Fruit fly (Drosophila melanogaster): ENCODE measurements around the gene CG8492.

The CG8492 gene

DNA sequence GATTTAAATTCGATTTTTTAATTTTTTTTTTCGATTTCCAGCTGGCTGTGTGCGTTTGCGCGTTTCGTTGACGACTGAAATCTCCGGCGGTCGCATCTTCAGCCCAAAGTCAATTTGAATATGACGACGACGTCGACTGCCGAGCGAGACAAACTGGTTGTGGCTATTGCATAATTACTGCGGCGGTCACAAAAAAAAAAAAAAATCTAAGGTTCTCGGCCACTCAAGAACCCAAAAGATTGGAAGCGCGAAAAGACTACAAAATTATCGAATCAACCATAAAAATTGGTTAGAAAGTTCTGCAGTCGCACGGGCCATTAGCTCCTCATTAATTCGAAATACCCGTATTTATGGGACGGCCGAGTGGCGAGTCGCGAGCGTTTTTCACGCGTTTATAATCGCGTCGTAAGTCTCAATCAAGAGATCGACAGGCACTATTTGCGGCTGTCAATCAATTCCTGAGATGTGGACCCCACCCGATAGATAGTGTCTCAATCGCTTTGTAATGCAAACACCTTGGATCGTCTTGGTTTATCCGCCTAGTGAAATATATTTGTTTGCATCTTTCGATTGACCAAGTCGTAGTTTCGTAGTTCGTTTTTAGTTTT lies at the start of gene CG8492:
Gene CG8492 (minus strand): TSS at position 51 of the 608 bp plus-strand sequence.
- TF ChIP-seq noc (tag; optimal IDR thresholded peaks at IDR 0.05), result no peak

DNA sequence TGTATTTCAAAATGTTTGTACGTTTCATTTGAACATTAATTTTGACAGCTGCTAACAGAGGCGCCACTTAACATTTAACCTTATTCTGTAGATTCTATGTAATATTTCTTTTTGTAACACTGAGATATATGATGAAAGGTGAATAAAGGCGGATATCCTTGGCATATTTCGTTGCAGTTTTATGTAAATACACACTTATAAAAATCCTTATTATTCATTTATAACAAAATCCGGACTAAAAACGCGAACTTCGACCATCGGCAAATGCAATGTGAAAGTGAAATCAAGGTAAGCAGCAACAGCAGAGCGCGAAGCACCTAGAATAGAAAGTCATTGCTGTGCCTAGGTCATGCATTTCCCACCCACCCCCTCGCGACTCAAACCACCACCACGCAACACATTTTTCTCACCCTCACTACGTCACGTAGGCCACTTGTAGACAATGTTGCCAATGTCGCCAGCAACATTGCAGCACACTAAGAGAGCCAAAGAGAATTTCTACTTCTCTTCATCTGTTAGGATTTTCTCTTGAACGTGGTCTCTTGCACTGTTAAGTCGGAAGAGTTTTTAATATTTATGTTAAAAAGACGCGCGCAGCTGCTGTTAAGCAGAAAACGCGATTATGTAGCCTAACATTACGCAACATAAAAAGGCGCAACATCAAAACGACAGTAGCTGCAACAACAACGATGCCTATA lies 49.5 kb upstream of the CG8492 start:
- no peak for TF ChIP-seq noc (tag; optimal IDR thresholded peaks at IDR 0.05)

DNA sequence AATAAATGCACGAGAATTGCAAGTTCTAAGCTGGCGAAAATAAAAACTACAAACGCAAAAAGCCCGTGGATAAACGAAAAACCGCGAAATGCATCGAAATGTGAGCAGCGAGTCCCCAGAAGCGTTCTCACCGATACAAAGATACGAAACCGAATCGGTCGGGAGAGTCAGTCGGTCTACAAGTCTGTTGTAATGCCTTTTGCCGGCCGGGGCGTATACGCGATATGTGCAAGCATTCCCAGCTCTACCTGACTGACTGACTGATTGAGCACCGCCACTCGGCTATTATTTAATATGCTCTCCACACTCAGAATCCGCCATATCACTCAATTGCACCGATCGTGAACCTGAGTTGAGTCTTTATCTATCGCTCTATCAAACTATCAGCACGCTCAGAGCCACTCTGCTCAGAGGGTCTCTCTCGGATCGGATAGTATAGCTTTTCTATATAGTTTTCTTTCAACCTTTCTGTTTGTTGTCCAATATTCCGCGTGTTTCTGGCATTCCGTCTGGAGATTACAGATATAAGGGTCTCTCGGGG lies 43.4 kb upstream of the CG8492 start, which contains the start of gene Clk:
Gene Clk (minus strand): TSS at position 239 of the 541 bp plus-strand sequence.
- TF ChIP-seq noc (tag; optimal IDR thresholded peaks at IDR 0.05), result no peak

DNA sequence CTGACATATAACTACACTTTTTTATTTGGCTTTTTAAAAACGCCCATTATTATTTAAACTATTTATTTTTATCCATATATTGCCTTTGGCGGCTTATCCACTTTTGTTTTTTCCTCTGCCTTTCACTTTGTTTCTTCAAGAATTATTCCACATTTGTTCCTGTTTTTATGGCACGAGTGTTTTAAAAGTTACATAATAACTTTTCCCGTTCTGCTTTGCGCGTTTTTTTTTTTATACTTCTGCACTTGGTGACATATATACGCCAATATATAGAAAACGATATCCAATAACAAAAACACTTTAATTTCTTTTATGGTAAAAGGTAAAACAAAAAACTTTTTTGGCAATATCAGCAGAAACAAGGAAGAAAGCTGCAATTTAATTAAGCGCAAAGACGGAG lies 42.7 kb upstream of the CG8492 start:
- no peak for TF ChIP-seq noc (tag; optimal IDR thresholded peaks at IDR 0.05)

DNA sequence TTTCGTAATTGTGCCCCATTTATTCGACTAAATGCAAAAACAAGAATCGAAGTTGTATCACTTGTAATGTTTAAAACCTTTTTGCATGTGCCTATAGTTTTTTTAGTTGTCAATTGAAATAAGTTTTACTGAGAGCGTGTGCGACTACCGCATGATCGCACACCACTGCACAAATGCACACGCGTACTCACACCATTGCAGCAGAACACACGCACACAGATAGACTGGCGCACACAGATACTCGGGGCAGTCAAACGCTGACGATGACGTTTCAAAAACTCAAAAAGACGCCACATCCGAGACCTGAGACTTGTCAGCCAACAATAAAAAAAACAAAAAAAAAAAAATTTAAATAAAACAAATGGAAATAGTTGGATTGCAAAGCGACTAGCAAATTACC lies 41.5 kb upstream of the CG8492 start:
- TF ChIP-seq noc (tag; optimal IDR thresholded peaks at IDR 0.05), result no peak

DNA sequence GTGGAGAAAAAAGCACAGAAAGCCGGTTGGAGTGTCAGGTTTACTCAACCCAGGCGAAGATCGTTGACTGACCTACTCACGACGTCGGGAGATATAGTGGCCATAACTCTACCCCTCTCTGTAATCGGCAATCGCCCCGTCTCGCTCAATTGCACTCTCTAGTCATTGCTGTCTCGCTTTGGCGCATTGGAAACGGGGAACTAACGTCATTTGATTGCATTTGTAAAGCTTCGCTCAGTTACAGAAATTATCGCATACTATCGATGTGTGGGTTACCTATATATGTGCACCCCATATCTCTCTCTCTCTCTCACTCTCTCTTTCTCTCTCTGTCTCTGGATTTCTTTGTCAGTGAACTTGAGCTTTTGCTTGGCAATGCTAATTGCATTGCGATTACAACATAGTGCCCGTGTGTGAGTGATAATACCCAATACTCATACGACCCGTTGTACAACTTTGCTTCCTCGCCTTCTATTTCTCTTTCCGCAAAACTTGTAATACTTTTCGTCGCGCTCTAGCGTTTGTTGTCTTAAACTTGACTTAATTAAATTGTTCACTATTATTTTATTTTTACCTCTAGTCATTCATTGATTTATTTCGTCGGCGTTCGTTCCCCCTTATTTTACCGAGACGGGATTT lies 40.3 kb upstream of the CG8492 start:
- no peak for TF ChIP-seq noc (tag; optimal IDR thresholded peaks at IDR 0.05)

DNA sequence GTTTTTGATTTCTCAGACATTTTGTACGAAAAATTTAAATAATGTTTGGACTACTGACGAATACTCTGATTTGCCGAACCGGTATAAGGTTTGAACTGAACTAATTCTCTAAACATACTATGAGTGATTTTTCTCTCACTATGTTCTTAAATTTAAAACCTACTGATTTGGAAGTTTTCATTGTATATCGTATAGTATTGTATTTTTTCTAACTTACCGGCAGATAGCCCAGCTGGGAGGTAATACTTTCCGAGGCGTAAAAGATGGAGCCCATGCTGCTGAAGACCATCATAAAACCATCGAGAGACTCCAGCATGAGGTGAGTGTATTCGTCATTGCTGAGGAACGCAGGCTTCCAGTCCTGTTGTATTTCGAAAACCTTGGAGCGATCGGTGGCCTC lies 36.3 kb upstream of the CG8492 start, which contains the start of gene CG32371:
Gene CG32371 (minus strand): TSS at position 101 of the 400 bp plus-strand sequence.
- TF ChIP-seq noc (tag; optimal IDR thresholded peaks at IDR 0.05), result no peak

DNA sequence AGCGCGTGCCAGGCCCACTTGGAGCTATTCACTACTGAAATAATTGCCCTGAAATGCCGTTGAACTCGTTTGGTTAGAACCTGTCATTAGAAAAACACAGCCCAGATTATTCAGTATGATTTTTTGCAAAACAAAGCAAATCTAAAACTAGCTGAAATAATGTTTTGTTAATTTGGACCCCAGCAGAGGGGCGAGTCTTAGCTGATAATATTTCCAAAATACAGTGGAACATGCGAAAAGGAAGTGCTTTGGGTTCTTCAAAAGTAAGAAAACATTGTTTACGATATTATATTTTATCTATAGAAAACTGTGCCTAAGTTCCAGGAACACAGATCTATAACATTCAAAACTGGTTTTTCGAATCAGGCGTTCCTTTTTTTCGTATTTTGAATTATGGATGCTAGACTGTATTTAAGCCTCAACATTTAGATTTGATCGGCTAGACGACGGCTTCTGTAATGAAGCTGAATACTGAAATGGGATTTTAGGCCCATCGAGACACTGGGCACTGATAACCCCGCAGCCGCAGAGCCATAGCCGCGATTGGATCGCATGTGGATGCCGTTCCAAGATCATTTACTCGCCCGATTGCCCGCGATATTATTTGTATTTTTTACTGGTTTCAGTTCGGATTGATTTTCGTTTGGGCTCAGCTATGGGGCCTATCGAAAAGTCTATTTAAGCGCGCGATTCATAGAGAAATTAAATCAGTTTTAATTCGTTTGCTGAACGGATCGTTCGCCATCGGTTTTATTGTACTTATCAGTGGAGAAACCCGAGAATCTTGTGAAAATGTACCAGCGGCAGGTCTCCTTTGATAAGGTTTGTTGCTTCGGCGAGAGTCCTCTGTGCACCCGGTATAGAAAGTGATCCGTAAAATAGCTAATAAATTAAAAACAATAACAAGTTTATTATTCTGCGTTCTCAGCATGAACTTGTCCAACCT lies 28.1 kb upstream of the CG8492 start, which contains the start of gene Hn:
Gene Hn (plus strand): TSS at position 619 of the 946 bp plus-strand sequence.
- TF ChIP-seq noc (tag; optimal IDR thresholded peaks at IDR 0.05), result no peak

DNA sequence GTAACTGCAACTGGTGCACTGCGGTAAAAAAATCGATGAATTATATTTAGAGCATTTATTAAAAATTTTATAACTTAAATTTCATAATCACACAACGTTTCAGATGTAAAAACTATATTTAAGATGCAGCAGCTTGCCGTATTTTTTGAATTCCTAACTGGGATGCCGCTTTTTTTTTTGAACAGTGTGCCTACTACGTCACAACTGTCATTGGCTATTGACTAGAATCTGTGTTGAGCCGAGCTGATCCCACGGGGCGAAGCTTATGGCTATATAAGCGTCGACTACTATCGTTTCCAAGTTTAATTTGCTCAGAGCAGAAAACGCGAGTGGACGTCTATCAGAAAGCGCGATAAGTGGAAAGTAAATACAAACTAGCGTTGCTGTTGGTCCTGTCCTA lies 22.1 kb upstream of the CG8492 start, which contains the start of gene CG7409:
Gene CG7409 (plus strand): TSS at position 301 of the 400 bp plus-strand sequence.
- no peak for TF ChIP-seq noc (tag; optimal IDR thresholded peaks at IDR 0.05)

DNA sequence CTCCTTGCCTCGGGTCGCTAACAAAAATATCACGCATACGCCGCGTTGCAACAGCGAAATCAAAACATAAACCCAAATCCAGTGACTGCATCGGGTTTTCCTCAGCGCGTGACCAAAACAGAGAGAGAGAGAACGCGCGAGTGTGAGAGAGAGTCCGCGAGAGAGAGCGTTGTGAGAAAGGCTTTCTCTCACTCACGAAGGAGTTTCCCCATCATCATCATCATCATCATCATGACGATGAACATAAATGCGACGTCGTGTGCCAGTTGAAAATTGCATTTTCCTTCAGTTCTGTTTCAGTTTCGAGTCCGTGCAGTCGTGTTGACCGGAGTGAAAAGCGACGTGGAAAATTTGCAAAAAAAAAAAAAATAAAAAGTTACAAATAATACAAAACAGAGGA lies 15.1 kb upstream of the CG8492 start, which contains the start of gene CG13685:
Gene CG13685 (plus strand): TSS at position 301 of the 400 bp plus-strand sequence.
- TF ChIP-seq noc (tag; optimal IDR thresholded peaks at IDR 0.05), result no peak

DNA sequence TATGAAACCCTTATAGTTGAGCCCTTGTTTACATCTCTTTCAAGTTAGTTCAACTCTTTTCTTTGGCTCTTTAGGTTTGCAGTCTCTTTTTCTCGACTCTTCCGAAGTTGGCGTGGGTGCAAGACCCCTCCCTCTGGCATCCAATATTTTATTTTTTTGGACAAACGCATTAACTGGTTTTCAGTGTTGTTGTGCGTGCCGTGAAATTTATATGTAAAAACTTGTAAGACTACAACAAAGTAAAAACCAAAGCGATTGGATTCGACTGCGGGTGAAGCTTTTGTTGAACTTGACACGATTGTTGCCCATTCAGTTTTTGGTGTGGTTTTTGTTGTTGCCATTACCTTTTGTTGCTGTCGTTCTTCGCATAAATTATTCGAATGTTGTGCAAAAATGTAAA lies 11.8 kb upstream of the CG8492 start:
- TF ChIP-seq noc (tag; optimal IDR thresholded peaks at IDR 0.05), result no peak

DNA sequence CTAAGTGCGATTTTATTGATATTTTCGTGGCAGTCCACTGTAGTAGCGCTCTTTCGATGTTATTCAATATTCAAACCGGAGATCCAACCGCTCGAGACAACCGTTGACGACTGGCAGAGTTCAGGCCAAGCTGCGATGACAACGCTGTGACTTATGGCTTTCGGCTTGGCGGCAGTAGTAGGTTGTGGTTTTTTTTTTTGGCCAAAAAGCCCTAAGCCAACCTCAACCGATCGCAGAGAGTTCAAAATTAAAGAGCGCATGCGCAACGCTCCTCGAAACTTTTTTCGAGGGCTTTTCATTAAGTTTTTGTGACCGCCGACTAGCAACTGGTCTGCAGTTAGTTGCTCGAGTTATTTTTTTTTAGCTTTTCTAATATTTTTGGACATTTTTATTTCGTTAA lies 10.9 kb upstream of the CG8492 start, which contains the start of gene Snmp2:
Gene Snmp2 (minus strand): TSS at position 101 of the 400 bp plus-strand sequence.
- no peak for TF ChIP-seq noc (tag; optimal IDR thresholded peaks at IDR 0.05)

DNA sequence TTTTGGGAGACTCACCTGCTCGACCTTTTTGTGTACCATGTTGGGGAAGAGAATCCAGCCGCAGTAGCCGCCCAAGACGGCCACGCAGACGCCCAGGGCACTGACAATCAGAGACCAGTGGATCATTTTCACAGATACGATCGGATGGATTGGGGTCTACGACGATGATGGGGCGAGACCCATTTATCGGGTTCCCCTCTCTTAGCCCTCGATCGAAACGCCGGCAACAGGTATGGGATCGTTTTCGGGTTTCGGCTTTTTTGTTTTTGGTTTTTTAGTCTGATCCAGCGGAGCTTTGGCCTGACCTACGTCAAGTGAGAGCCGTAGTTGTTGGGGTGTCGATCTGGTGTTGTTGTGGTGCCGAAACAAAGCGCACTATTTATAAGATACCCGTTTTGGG lies 10.0 kb upstream of the CG8492 start:
- TF ChIP-seq noc (tag; optimal IDR thresholded peaks at IDR 0.05), result no peak

DNA sequence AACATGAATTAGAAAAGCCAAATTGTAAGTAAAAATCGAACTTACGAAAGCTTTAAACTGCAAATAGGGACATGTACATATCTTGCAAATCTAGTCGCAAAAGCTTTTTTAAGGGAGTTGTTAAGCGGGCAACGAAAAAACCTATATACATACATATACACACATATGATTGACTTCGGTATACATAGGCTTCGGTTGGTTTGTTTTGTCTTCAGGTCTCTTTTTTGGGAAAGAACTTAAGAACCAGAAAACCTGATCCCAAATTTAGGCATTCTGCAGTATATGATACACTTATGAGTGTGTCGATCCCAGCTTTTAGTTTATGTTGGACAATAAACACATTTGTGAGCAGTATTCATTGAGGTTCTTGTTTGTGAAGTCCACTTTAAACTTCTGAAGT lies 5.3 kb downstream of the CG8492 start:
- TF ChIP-seq noc (tag; optimal IDR thresholded peaks at IDR 0.05), result no peak

DNA sequence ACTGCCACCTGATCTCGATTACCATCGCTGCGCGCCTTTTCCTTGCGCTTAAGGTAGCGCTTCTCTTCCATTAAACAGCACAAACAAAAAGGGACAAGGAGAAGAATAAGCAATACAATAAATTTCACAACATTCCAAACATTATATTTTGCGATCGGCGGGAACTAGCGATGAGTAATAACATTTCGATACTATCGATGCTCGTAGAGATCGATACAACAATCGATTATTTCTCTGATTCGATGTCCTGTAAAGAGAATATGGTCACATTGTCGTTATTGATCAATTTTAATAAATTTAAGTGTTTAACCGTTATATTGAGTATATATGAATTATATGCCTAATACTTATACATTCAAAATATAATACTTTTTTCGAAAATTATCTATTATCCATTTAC lies 5.7 kb downstream of the CG8492 start, which contains the start of gene CG7457:
Gene CG7457 (minus strand): TSS at position 189 of the 400 bp plus-strand sequence.
- no peak for TF ChIP-seq noc (tag; optimal IDR thresholded peaks at IDR 0.05)

Measured in whole organism, larva.